Worm (Caenorhabditis elegans) whole organism, L2 larva: Measurements from ENCODE around the gene irld-40.

Experiments
- C34F6.9 ChIP-seq: fragments of 150-350 bp; optimal IDR thresholded peaks from 2 replicates; lab custom pipeline; 2014; ENCODE audit warnings: missing biosample characterization, missing genetic modification characterization
- F13H6.1 ChIP-seq: sonication (generic microtip); optimal IDR thresholded peaks from 2 replicates; lab custom pipeline; 2016; ENCODE audit warnings: missing genetic modification characterization, missing compliant biosample characterization
- R02D3.7 ChIP-seq: fragments of 150-350 bp; optimal IDR thresholded peaks from 2 replicates; lab custom pipeline; 2014; ENCODE audit warnings: missing biosample characterization, missing genetic modification characterization
- Y55F3AM.14 ChIP-seq: fragments of 200-800 bp; sonication (Bioruptor generic); optimal IDR thresholded peaks from 2 replicates; lab custom pipeline; 2018; ENCODE audit warnings: mild to moderate bottlenecking, missing genetic modification characterization, missing compliant biosample characterization
- ZK546.5 ChIP-seq: sonication (generic microtip); optimal IDR thresholded peaks from 2 replicates; lab custom pipeline; 2017; ENCODE audit warnings: missing biosample characterization, missing genetic modification characterization
- alr-1 ChIP-seq: fragments of 150-350 bp; optimal IDR thresholded peaks from 2 replicates; lab custom pipeline; 2014; ENCODE audit warnings: missing biosample characterization, missing genetic modification characterization
- ceh-16 ChIP-seq: fragments of 150-350 bp; optimal IDR thresholded peaks from 2 replicates; lab custom pipeline; 2014; ENCODE audit warnings: missing biosample characterization, missing genetic modification characterization
- ceh-82 ChIP-seq: fragments of 150-350 bp; optimal IDR thresholded peaks from 2 replicates; lab custom pipeline; 2014; ENCODE audit warnings: missing biosample characterization, missing genetic modification characterization
- crh-2 ChIP-seq: sonication (generic microtip); optimal IDR thresholded peaks from 2 replicates; lab custom pipeline; 2017; ENCODE audit warnings: missing biosample characterization, missing genetic modification characterization
- egl-27 ChIP-seq: sonication (generic microtip); optimal IDR thresholded peaks from 3 replicates; lab custom pipeline; 2017; ENCODE audit warnings: missing biosample characterization, missing genetic modification reagents, missing genetic modification characterization
- elt-1 ChIP-seq: fragments of 150-350 bp; optimal IDR thresholded peaks from 2 replicates; lab custom pipeline; 2014; ENCODE audit warnings: missing biosample characterization, missing genetic modification characterization
- elt-3 ChIP-seq: sonication (generic microtip); optimal IDR thresholded peaks from 2 replicates; lab custom pipeline; 2017; ENCODE audit warnings: missing biosample characterization, missing genetic modification characterization
- gmeb-1 ChIP-seq: fragments of 150-350 bp; optimal IDR thresholded peaks from 2 replicates; lab custom pipeline; 2014; ENCODE audit warnings: missing biosample characterization, missing genetic modification characterization
- lin-11 ChIP-seq: fragments of 150-350 bp; sonication (generic microtip); optimal IDR thresholded peaks from 2 replicates; lab custom pipeline; 2014; ENCODE audit warnings: missing biosample characterization, missing genetic modification characterization, inconsistent platforms, mixed read lengths
- lin-13 ChIP-seq: fragments of 150-350 bp; optimal IDR thresholded peaks from 2 replicates; lab custom pipeline; 2014; ENCODE audit warnings: missing biosample characterization, missing genetic modification reagents, missing genetic modification characterization
- lin-39 ChIP-seq: fragments of 150-350 bp; optimal IDR thresholded peaks from 2 replicates; lab custom pipeline; 2014; ENCODE audit warnings: missing biosample characterization, missing genetic modification reagents, missing genetic modification characterization
- lsy-2 ChIP-seq, 2 experiments: fragments of 150-350 bp in 1 of 2; sonication (generic microtip) in 1 of 2; optimal IDR thresholded peaks; 2 replicates each; lab custom pipeline; 2014 to 2017; ENCODE audit warnings: missing biosample characterization in 2 of 2, missing genetic modification characterization in 2 of 2
- mab-5 ChIP-seq: fragments of 150-350 bp; optimal IDR thresholded peaks from 2 replicates; lab custom pipeline; 2014; ENCODE audit warnings: missing biosample characterization, missing genetic modification characterization
- mbf-1 ChIP-seq: sonication (generic microtip); optimal IDR thresholded peaks from 2 replicates; lab custom pipeline; 2017; ENCODE audit warnings: missing biosample characterization, missing genetic modification characterization
- mdl-1 ChIP-seq, 2 experiments: fragments of 150-350 bp in 1 of 2; sonication (generic microtip) in 1 of 2; optimal IDR thresholded peaks; 2 replicates each; lab custom pipeline; 2017; ENCODE audit warnings: missing biosample characterization in 2 of 2, missing genetic modification characterization in 2 of 2
- nhr-11 ChIP-seq: fragments of 150-350 bp; optimal IDR thresholded peaks from 2 replicates; lab custom pipeline; 2014; ENCODE audit warnings: missing biosample characterization, missing genetic modification characterization
- nhr-12 ChIP-seq: fragments of 150-350 bp; optimal IDR thresholded peaks from 2 replicates; lab custom pipeline; 2014; ENCODE audit warnings: missing biosample characterization, missing genetic modification characterization
- nhr-129 ChIP-seq: fragments of 150-350 bp; optimal IDR thresholded peaks from 2 replicates; lab custom pipeline; 2014; ENCODE audit warnings: missing biosample characterization, missing genetic modification characterization
- nhr-21 ChIP-seq: fragments of 150-350 bp; optimal IDR thresholded peaks from 2 replicates; lab custom pipeline; 2014; ENCODE audit warnings: missing biosample characterization, missing genetic modification characterization
- nhr-23 ChIP-seq: fragments of 150-350 bp; optimal IDR thresholded peaks from 2 replicates; lab custom pipeline; 2014; ENCODE audit warnings: missing biosample characterization, missing genetic modification reagents, missing genetic modification characterization
- nhr-25 ChIP-seq: fragments of 150-350 bp; sonication (generic microtip); optimal IDR thresholded peaks from 3 replicates; lab custom pipeline; 2014; ENCODE audit warnings: missing biosample characterization, missing genetic modification characterization
- nhr-6 ChIP-seq: fragments of 150-350 bp; optimal IDR thresholded peaks from 2 replicates; lab custom pipeline; 2014; ENCODE audit warnings: missing biosample characterization, missing genetic modification characterization
- nhr-77 ChIP-seq: fragments of 150-350 bp; optimal IDR thresholded peaks from 2 replicates; lab custom pipeline; 2014; ENCODE audit warnings: missing biosample characterization, missing genetic modification characterization
- peb-1 ChIP-seq: fragments of 150-350 bp; optimal IDR thresholded peaks from 2 replicates; lab custom pipeline; 2014; ENCODE audit warnings: missing biosample characterization, missing genetic modification characterization
- sem-4 ChIP-seq: fragments of 150-350 bp; optimal IDR thresholded peaks from 2 replicates; lab custom pipeline; 2014; ENCODE audit warnings: missing biosample characterization, missing genetic modification reagents, missing genetic modification characterization
- skn-1 ChIP-seq: sonication (generic microtip); optimal IDR thresholded peaks from 2 replicates; lab custom pipeline; 2017; ENCODE audit warnings: missing biosample characterization, missing genetic modification characterization
- sma-3 ChIP-seq: sonication (generic microtip); optimal IDR thresholded peaks from 2 replicates; lab custom pipeline; 2016; ENCODE audit warnings: missing genetic modification reagents, missing genetic modification characterization, missing compliant biosample characterization
- snpc-4 ChIP-seq: fragments of 150-350 bp; optimal IDR thresholded peaks from 2 replicates; lab custom pipeline; 2014; ENCODE audit warnings: missing biosample characterization, missing genetic modification characterization
- unc-55 ChIP-seq: fragments of 150-350 bp; sonication (generic microtip); optimal IDR thresholded peaks from 3 replicates; lab custom pipeline; 2014; ENCODE audit warnings: missing biosample characterization, missing genetic modification reagents, missing genetic modification characterization
- unc-62 ChIP-seq: fragments of 150-350 bp; optimal IDR thresholded peaks from 2 replicates; lab custom pipeline; 2014; ENCODE audit warnings: missing biosample characterization, missing genetic modification reagents, missing genetic modification characterization

irld-40 gene

ce11 chrV:1664921-1665320 is 2.6 kb downstream of the irld-40 start, which contains the start of gene K04F1.9:
Gene K04F1.9 (plus strand): TSS chrV:1665221.
- TF ChIP-seq snpc-4 (tag; lab: Kevin White, UChicago) (no peak), nhr-77 (tag; lab: Kevin White, UChicago) (no peak)

ce11 chrV:1666904-1667303 is 4.5 kb downstream of the irld-40 start, which contains the start of gene K04F1.8:
Gene K04F1.8 (plus strand): TSS chrV:1667204.
- TF ChIP-seq sma-3 (GFP tag; lab: Kevin White, UChicago) = no peak
- no peak for TF ChIP-seq lin-11 (tag; lab: Kevin White, UChicago)
- TF ChIP-seq R02D3.7 (tag; lab: Kevin White, UChicago) = no peak
- no peak for TF ChIP-seq nhr-23 (tag; lab: Kevin White, UChicago)
- TF ChIP-seq unc-55 (GFP tag; lab: Kevin White, UChicago) = no peak
- TF ChIP-seq nhr-25 = no peak
- no peak for TF ChIP-seq Y55F3AM.14 (GFP tag; lab: Kevin White, UChicago)
- no peak for TF ChIP-seq ceh-16 (tag; lab: Kevin White, UChicago)
- TF ChIP-seq C34F6.9 (tag; lab: Kevin White, UChicago) = no peak
- TF ChIP-seq egl-27 = no peak
- TF ChIP-seq skn-1 (tag; lab: Kevin White, UChicago) = no peak
- no peak for TF ChIP-seq lin-13 (GFP tag; lab: Kevin White, UChicago)
- no peak for TF ChIP-seq ZK546.5 (tag; lab: Kevin White, UChicago)
- TF ChIP-seq, all 48 proteins: peak for 0

ce11 chrV:1668216-1668615 is 5.8 kb downstream of the irld-40 start, which contains the start of gene irld-42:
Gene irld-42 (plus strand): TSS chrV:1668516.
- TF ChIP-seq lin-39 (no peak), gmeb-1 (no peak)
- TF ChIP-seq, all 48 proteins: peak for 0

ce11 chrV:1678228-1678627 is 15.9 kb downstream of the irld-40 start, which contains the start of gene srw-98:
Gene srw-98 (minus strand): TSS chrV:1678328.
- TF ChIP-seq egl-27 (no peak), nhr-11 (tag; lab: Kevin White, UChicago) (no peak), Y55F3AM.14 (GFP tag; lab: Kevin White, UChicago) (no peak), nhr-12 (tag; lab: Kevin White, UChicago) (no peak), F13H6.1 (no peak), mbf-1 (tag; lab: Kevin White, UChicago) (no peak), alr-1 (no peak), nhr-21 (no peak), unc-62 (GFP tag; lab: Kevin White, UChicago) (no peak), elt-3 (no peak), sem-4 (no peak), nhr-129 (tag; lab: Kevin White, UChicago) (no peak), peb-1 (tag; lab: Kevin White, UChicago) (no peak), lin-13 (GFP tag; lab: Kevin White, UChicago) (no peak), R02D3.7 (tag; lab: Kevin White, UChicago) (no peak)

- no peak for TF ChIP-seq ceh-82 (tag; lab: Kevin White, UChicago)
- no peak for TF ChIP-seq lin-13 (GFP tag; lab: Kevin White, UChicago)
- no peak for TF ChIP-seq mdl-1 (tag; optimal IDR thresholded peaks at IDR 0.05; lab: Kevin White, UChicago)
- TF ChIP-seq peb-1 (tag; lab: Kevin White, UChicago) = no peak
- TF ChIP-seq mab-5 (tag; lab: Kevin White, UChicago) = no peak
- TF ChIP-seq elt-1 (tag; lab: Kevin White, UChicago) = no peak
- no peak for TF ChIP-seq nhr-6 (tag; lab: Kevin White, UChicago)
- no peak for TF ChIP-seq lsy-2 (tag; optimal IDR thresholded peaks at IDR 0.05; lab: Kevin White, UChicago)
- no peak for TF ChIP-seq ZK546.5 (tag; lab: Kevin White, UChicago)
- no peak for TF ChIP-seq C34F6.9 (tag; lab: Kevin White, UChicago)
- no peak for TF ChIP-seq sma-3 (GFP tag; lab: Kevin White, UChicago)
- TF ChIP-seq nhr-23 (tag; lab: Kevin White, UChicago) = no peak
- no peak for TF ChIP-seq gmeb-1
- no peak for TF ChIP-seq crh-2
Measured at ce11 chrV:1680770-1681169, 18.4 kb downstream of the irld-40 start, which contains the start of gene srw-91. Gene srw-91 (minus strand): TSS chrV:1680870.
